Worm (Caenorhabditis elegans): Measurements from ENCODE around the gene R07B1.7.

- TF ChIP-seq klf-2 (GFP tag; conservative IDR thresholded peaks at IDR 0.05) (no peak), T22C8.4 (GFP tag; IDR thresholded peaks at IDR 0.05) (no peak), ztf-23 (GFP tag; IDR thresholded peaks at IDR 0.05) (no peak), flt-1 (GFP tag; IDR thresholded peaks at IDR 0.05) (no peak), med-1 (GFP tag; optimal IDR thresholded peaks at IDR 0.05; ENCODE audit: insufficient read depth) (no peak), cog-1 (tag; optimal IDR thresholded peaks at IDR 0.05) (no peak)
Observed at ce11 chrX:9869522-9869921, 602 bp downstream of the R07B1.7 start, which contains the start of gene R07B1.13.

All from whole organism, midembryonic.